Fruit fly (Drosophila melanogaster): ENCODE measurements around the gene CG13786.

Gene CG13786

DNA sequence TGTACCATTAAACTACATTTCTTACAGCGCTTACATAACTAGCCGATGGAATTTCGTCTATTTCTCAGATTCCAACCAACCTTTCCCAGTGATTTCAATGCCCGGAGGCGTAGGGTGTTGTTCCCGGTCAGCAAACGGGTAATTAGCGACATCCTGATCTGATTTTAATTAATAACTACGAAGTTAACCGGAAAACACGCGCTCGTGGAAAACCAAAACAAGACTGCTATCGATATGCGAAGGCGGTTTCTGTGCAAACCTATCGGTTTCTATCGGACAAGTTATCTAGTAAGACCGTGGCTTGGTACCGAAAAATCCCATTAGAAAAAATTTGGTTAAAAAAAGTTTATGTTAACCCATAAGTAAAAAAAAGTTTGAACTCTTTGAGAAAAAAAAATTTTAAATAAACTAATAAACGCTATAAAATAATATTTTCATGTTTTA lies 29.9 kb downstream of the CG13786 start, which contains the start of gene mEFG1 (continued):
- TF ChIP-seq sqz (GFP tag; optimal IDR thresholded peaks at IDR 0.05), result peak; percentile 79
- TF ChIP-seq HmgD (GFP tag; optimal IDR thresholded peaks at IDR 0.05), result no peak
- peak; percentile 86 for TF ChIP-seq CG2116 (GFP tag; optimal IDR thresholded peaks at IDR 0.05)
- peak; percentile 12; the same call in 1 of the 2 replicates for TF ChIP-seq Xrp1 (GFP tag; IDR thresholded peaks at IDR 0.05)
- no peak for TF ChIP-seq her (GFP tag; optimal IDR thresholded peaks at IDR 0.05)
- peak; percentile 22 for TF ChIP-seq CG12659 (GFP tag; optimal IDR thresholded peaks at IDR 0.05)
- TF ChIP-seq Dek (tag; optimal IDR thresholded peaks at IDR 0.05), result peak; percentile 25
- peak; percentile 36; the same call in 1 of the 2 replicates for TF ChIP-seq CG32532 (GFP tag; IDR thresholded peaks at IDR 0.05)
- TF ChIP-seq CG15269 (tag; optimal IDR thresholded peaks at IDR 0.05), result peak; percentile 22
- TF ChIP-seq pzg (GFP tag; optimal IDR thresholded peaks at IDR 0.05), result peak; percentile 54
- no peak for TF ChIP-seq chif (GFP tag; optimal IDR thresholded peaks at IDR 0.05)
- TF ChIP-seq D19A (tag; optimal IDR thresholded peaks at IDR 0.05), result peak; percentile 8
- no peak for TF ChIP-seq CG13624 (GFP tag; optimal IDR thresholded peaks at IDR 0.05)
- peak; percentile 59 for TF ChIP-seq CG14860 (GFP tag; IDR thresholded peaks at IDR 0.05; ENCODE audit: partially characterized antibody)
- peak; percentile 80 for TF ChIP-seq CG7963 (GFP tag; IDR thresholded peaks at IDR 0.05; ENCODE audit: partially characterized antibody)
- TF ChIP-seq cg (GFP tag; optimal IDR thresholded peaks at IDR 0.05), result no peak
- TF ChIP-seq ato (GFP tag; IDR thresholded peaks at IDR 0.05; ENCODE audit: partially characterized antibody), result peak; percentile 79; the same call in 1 of the 2 replicates
- TF ChIP-seq CG34224 (GFP tag; IDR thresholded peaks at IDR 0.05; ENCODE audit: partially characterized antibody), result peak; percentile 79
- no peak for TF ChIP-seq CG5245 (GFP tag; optimal IDR thresholded peaks at IDR 0.05)
- peak; percentile 62 for TF ChIP-seq sens (GFP tag)
- no peak for TF ChIP-seq twi (tag; optimal IDR thresholded peaks at IDR 0.05)
- peak; percentile 85 for TF ChIP-seq stwl (tag; optimal IDR thresholded peaks at IDR 0.05)
- TF ChIP-seq B-H1 (GFP tag; IDR thresholded peaks at IDR 0.05), result no peak
- TF ChIP-seq YL-1 (GFP tag; optimal IDR thresholded peaks at IDR 0.05), result peak; percentile 41
- peak; percentile 67 for TF ChIP-seq vnd (GFP tag; IDR thresholded peaks at IDR 0.05; ENCODE audit: partially characterized antibody)
- no peak for TF ChIP-seq Hsf (GFP tag; optimal IDR thresholded peaks at IDR 0.05)
- peak; percentile 15 for TF ChIP-seq grau (tag; optimal IDR thresholded peaks at IDR 0.05)
- peak; percentile 5 for TF ChIP-seq Hmr (GFP tag; optimal IDR thresholded peaks at IDR 0.05)
- TF ChIP-seq knrl (GFP tag; IDR thresholded peaks at IDR 0.05; ENCODE audit: partially characterized antibody), result peak; percentile 60; the same call in 1 of the 3 replicates
- TF ChIP-seq zen2 (GFP tag; IDR thresholded peaks at IDR 0.05; ENCODE audit: partially characterized antibody), result no peak; the same call in 1 of the 3 replicates
- TF ChIP-seq CG14710 (tag; optimal IDR thresholded peaks at IDR 0.05), result peak; percentile 28
- TF ChIP-seq Rfx (GFP tag; IDR thresholded peaks at IDR 0.05), result peak; percentile 19; the same call in 1 of the 2 replicates
- TF ChIP-seq Sin3A (optimal IDR thresholded peaks at IDR 0.05), result peak; percentile 12
- TF ChIP-seq unc-4 (GFP tag; IDR thresholded peaks at IDR 0.05; ENCODE audit: partially characterized antibody), result peak; percentile 75
- peak; percentile 49 for TF ChIP-seq CG10267 (tag; optimal IDR thresholded peaks at IDR 0.05)
- TF ChIP-seq CG7372 (GFP tag; IDR thresholded peaks at IDR 0.05), result no peak
- peak; percentile 70 for TF ChIP-seq Dp (GFP tag; optimal IDR thresholded peaks at IDR 0.05)
- no peak for TF ChIP-seq pan (optimal IDR thresholded peaks at IDR 0.05)
- peak in 1 of 2 experiments; percentile 21 for TF ChIP-seq pan (GFP tag; optimal IDR thresholded peaks at IDR 0.05 in 1 of 2, IDR thresholded peaks at IDR 0.05 in 1 of 2)
- peak; percentile 18 for TF ChIP-seq CG30020 (tag; optimal IDR thresholded peaks at IDR 0.05)
- TF ChIP-seq CG2712 (tag; optimal IDR thresholded peaks at IDR 0.05), result peak; percentile 39
- peak; percentile 92 for TF ChIP-seq bbx (GFP tag; IDR thresholded peaks at IDR 0.05; ENCODE audit: partially characterized antibody)
- TF ChIP-seq Doc3 (GFP tag; IDR thresholded peaks at IDR 0.05; ENCODE audit: partially characterized antibody), result peak; percentile 64
- TF ChIP-seq NFAT (GFP tag; IDR thresholded peaks at IDR 0.05), result no peak
- TF ChIP-seq nerfin-1 (tag; optimal IDR thresholded peaks at IDR 0.05), result peak; percentile 32
- TF ChIP-seq CG17359 (tag; optimal IDR thresholded peaks at IDR 0.05), result peak; percentile 98
- TF ChIP-seq ase (GFP tag; IDR thresholded peaks at IDR 0.05), result no peak
- TF ChIP-seq CG42726 (GFP tag; IDR thresholded peaks at IDR 0.05; ENCODE audit: partially characterized antibody), result peak; percentile 72
- TF ChIP-seq Opbp (GFP tag; IDR thresholded peaks at IDR 0.05; ENCODE audit: partially characterized antibody), result peak; percentile 84
